1 fruit fly cellular context compared by ENCODE assay signal in the genomic region with DNA sequence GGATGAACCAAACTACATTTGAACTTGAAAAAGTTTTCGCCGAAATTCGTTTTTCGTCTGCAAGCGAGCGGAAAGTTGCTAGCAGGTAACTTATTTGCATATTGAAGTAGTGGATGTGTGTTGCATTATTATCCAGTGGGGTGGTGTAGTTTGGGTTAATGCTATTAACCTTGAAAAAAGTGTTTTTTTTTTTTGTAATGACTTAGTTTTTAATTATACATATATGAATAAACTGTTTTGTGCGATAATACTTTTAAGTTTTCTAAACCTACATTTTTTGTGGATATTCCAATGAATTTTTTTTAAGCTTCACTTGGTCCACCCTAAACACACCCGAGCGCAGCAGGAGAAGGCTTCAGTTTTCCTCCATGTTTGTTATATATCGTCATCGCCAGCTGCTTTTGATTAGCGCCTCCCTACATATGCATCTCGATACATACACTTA.
TF ChIP-seq lines count a peak whose summit lies in the region.

No protein-coding gene starts in this region.

TF ChIP-seq in whole organism, embryonic, 481 proteins besides CTCF, POLR2A, EP300 and RAD21 (continued from another document and continues in another):
- no peak for TF ChIP-seq gfzf (GFP tag; optimal IDR thresholded peaks at IDR 0.05; lab: Kevin White, UChicago)
- TF ChIP-seq sqz (GFP tag; optimal IDR thresholded peaks at IDR 0.05; lab: Kevin White, UChicago) = peak; percentile 21
- no peak for TF ChIP-seq da (GFP tag; optimal IDR thresholded peaks at IDR 0.05; lab: Kevin White, UChicago)
- TF ChIP-seq CG17361 (GFP tag; IDR thresholded peaks at IDR 0.05; lab: Robert Waterston, UW) = peak; percentile 75; the same call in 2 of the 3 replicates
- peak in 1 of 2 experiments; percentile 8 for TF ChIP-seq chif (GFP tag; optimal IDR thresholded peaks at IDR 0.05; lab: Kevin White, UChicago)
- no peak for TF ChIP-seq zfh2 (GFP tag; optimal IDR thresholded peaks at IDR 0.05; lab: Kevin White, UChicago)
- no peak for TF ChIP-seq scrt (GFP tag; optimal IDR thresholded peaks at IDR 0.05; lab: Kevin White, UChicago)
- TF ChIP-seq CG17912 (GFP tag; optimal IDR thresholded peaks at IDR 0.05; lab: Kevin White, UChicago) = no peak
- TF ChIP-seq unpg (GFP tag; optimal IDR thresholded peaks at IDR 0.05; lab: Kevin White, UChicago) = peak; percentile 47
- TF ChIP-seq zfh1 (GFP tag; IDR thresholded peaks at IDR 0.05; lab: Robert Waterston, UW) = 0 out of 3 replicates have a peak, but pooled peaks have one; percentile 23
- TF ChIP-seq CG6654 (GFP tag; optimal IDR thresholded peaks at IDR 0.05; lab: Kevin White, UChicago) = peak; percentile 10
- TF ChIP-seq her (GFP tag; optimal IDR thresholded peaks at IDR 0.05; lab: Kevin White, UChicago) = no peak
- TF ChIP-seq Doc3 (GFP tag; IDR thresholded peaks at IDR 0.05; lab: Robert Waterston, UW; ENCODE audit: partially characterized antibody) = no peak
- TF ChIP-seq Oli (tag; optimal IDR thresholded peaks at IDR 0.05; lab: Kevin White, UChicago) = peak; percentile 42
- TF ChIP-seq cas (GFP tag; IDR thresholded peaks at IDR 0.05; lab: Robert Waterston, UW) = no peak
- TF ChIP-seq CG17359 (tag; optimal IDR thresholded peaks at IDR 0.05; lab: Kevin White, UChicago) = peak; percentile 42
- TF ChIP-seq CG32767 (GFP tag; IDR thresholded peaks at IDR 0.05; lab: Robert Waterston, UW) = 0 out of 2 replicates have a peak, but pooled peaks have one; percentile 9
- TF ChIP-seq Xrp1 (GFP tag; IDR thresholded peaks at IDR 0.05; lab: Robert Waterston, UW) = peak; percentile 40; the same call in 1 of the 2 replicates
- no peak for TF ChIP-seq tgo (GFP tag; IDR thresholded peaks at IDR 0.05; lab: Robert Waterston, UW)
- TF ChIP-seq dmrt99B (tag; optimal IDR thresholded peaks at IDR 0.05; lab: Kevin White, UChicago) = peak; percentile 63
- TF ChIP-seq eyg (GFP tag; optimal IDR thresholded peaks at IDR 0.05; lab: Kevin White, UChicago) = no peak
- TF ChIP-seq cg (GFP tag; optimal IDR thresholded peaks at IDR 0.05; lab: Kevin White, UChicago) = no peak
- TF ChIP-seq Dp (GFP tag; optimal IDR thresholded peaks at IDR 0.05; lab: Kevin White, UChicago) = no peak
- TF ChIP-seq Hsf (GFP tag; optimal IDR thresholded peaks at IDR 0.05; lab: Kevin White, UChicago) = peak; percentile 40
- TF ChIP-seq CG2678 (tag; optimal IDR thresholded peaks at IDR 0.05; lab: Kevin White, UChicago) = peak; percentile 67
- TF ChIP-seq stwl (tag; optimal IDR thresholded peaks at IDR 0.05; lab: Kevin White, UChicago) = no peak
- peak in 1 of 2 experiments; percentile 3 for TF ChIP-seq Hr78 (GFP tag; optimal IDR thresholded peaks at IDR 0.05; lab: Kevin White, UChicago)
- no peak for TF ChIP-seq Optix (GFP tag; IDR thresholded peaks at IDR 0.05; lab: Robert Waterston, UW)
- peak; percentile 59 for TF ChIP-seq CG13424 (tag; optimal IDR thresholded peaks at IDR 0.05; lab: Kevin White, UChicago)
- TF ChIP-seq Sry-δ (GFP tag; optimal IDR thresholded peaks at IDR 0.05; lab: Kevin White, UChicago) = no peak
- TF ChIP-seq MBD-R2 (GFP tag; IDR thresholded peaks at IDR 0.05; lab: Robert Waterston, UW) = no peak
- TF ChIP-seq CG11560 (tag; IDR thresholded peaks at IDR 0.05; lab: Robert Waterston, UW) = no peak
- TF ChIP-seq CG6689 (GFP tag; IDR thresholded peaks at IDR 0.05; lab: Robert Waterston, UW) = peak; percentile 64
- TF ChIP-seq Drgx (GFP tag; IDR thresholded peaks at IDR 0.05; lab: Robert Waterston, UW) = peak; percentile 86
- no peak for TF ChIP-seq Elba2 (GFP tag; optimal IDR thresholded peaks at IDR 0.05; lab: Kevin White, UChicago)
- no peak for TF ChIP-seq CG9932 (GFP tag; IDR thresholded peaks at IDR 0.05; lab: Robert Waterston, UW)
- no peak for TF ChIP-seq D (optimal IDR thresholded peaks at IDR 0.05; lab: Kevin White, UChicago)
- peak; percentile 46 for TF ChIP-seq D (GFP tag; optimal IDR thresholded peaks at IDR 0.05; lab: Kevin White, UChicago)
- TF ChIP-seq HmgZ (tag; optimal IDR thresholded peaks at IDR 0.05; lab: Kevin White, UChicago) = no peak
- peak; percentile 4 for TF ChIP-seq ind (GFP tag; optimal IDR thresholded peaks at IDR 0.05; lab: Kevin White, UChicago)
- peak; percentile 5; the same call in 1 of the 2 replicates for TF ChIP-seq Ada2b (GFP tag; IDR thresholded peaks at IDR 0.05; lab: Robert Waterston, UW)
- TF ChIP-seq CG9437 (GFP tag; optimal IDR thresholded peaks at IDR 0.05; lab: Kevin White, UChicago) = peak; percentile 23
- no peak for TF ChIP-seq esg (GFP tag; conservative IDR thresholded peaks at IDR 0.05; lab: Robert Waterston, UW)
- no peak for TF ChIP-seq hth (optimal IDR thresholded peaks at IDR 0.05; lab: Kevin White, UChicago)
- no peak for TF ChIP-seq Mrtf (GFP tag; IDR thresholded peaks at IDR 0.05; lab: Robert Waterston, UW)
- peak; percentile 61 for TF ChIP-seq gem (tag; optimal IDR thresholded peaks at IDR 0.05; lab: Kevin White, UChicago)
- TF ChIP-seq Nf-YB (GFP tag; optimal IDR thresholded peaks at IDR 0.05; lab: Kevin White, UChicago) = no peak
- TF ChIP-seq CG10209 (GFP tag; optimal IDR thresholded peaks at IDR 0.05; lab: Kevin White, UChicago) = peak; percentile 43
- TF ChIP-seq bcd (GFP tag; optimal IDR thresholded peaks at IDR 0.05; lab: Kevin White, UChicago) = peak; percentile 28
- no peak for TF ChIP-seq CG17829 (tag; optimal IDR thresholded peaks at IDR 0.05; lab: Kevin White, UChicago)
- no peak for TF ChIP-seq CG9817 (tag; optimal IDR thresholded peaks at IDR 0.05; lab: Kevin White, UChicago)
- TF ChIP-seq nau (GFP tag; optimal IDR thresholded peaks at IDR 0.05; lab: Kevin White, UChicago) = peak; percentile 45
- TF ChIP-seq lola (GFP tag; optimal IDR thresholded peaks at IDR 0.05; lab: Kevin White, UChicago) = peak in 1 of 3 experiments; percentile 61
- no peak for TF ChIP-seq CG12155 (GFP tag; optimal IDR thresholded peaks at IDR 0.05; lab: Kevin White, UChicago)
- no peak for TF ChIP-seq CG17612 (GFP tag; IDR thresholded peaks at IDR 0.05; lab: Robert Waterston, UW)
- TF ChIP-seq D19B (GFP tag; optimal IDR thresholded peaks at IDR 0.05; lab: Kevin White, UChicago) = no peak
- TF ChIP-seq ewg (GFP tag; optimal IDR thresholded peaks at IDR 0.05; lab: Kevin White, UChicago) = peak; percentile 9
- no peak for TF ChIP-seq CG10147 (GFP tag; optimal IDR thresholded peaks at IDR 0.05; lab: Kevin White, UChicago)
- TF ChIP-seq lab (GFP tag; optimal IDR thresholded peaks at IDR 0.05; lab: Kevin White, UChicago) = peak; percentile 40
- no peak for TF ChIP-seq Doc2 (GFP tag; IDR thresholded peaks at IDR 0.05; lab: Robert Waterston, UW)
- TF ChIP-seq Eip74EF (GFP tag; optimal IDR thresholded peaks at IDR 0.05; lab: Kevin White, UChicago) = peak in 1 of 2 experiments; percentile 12
- TF ChIP-seq chn (GFP tag; optimal IDR thresholded peaks at IDR 0.05; lab: Kevin White, UChicago) = peak; percentile 21
- peak; percentile 14 for TF ChIP-seq CG13775 (GFP tag; optimal IDR thresholded peaks at IDR 0.05; lab: Kevin White, UChicago)
- peak; percentile 35 for TF ChIP-seq fd96Cb (tag; optimal IDR thresholded peaks at IDR 0.05; lab: Kevin White, UChicago)
- peak; percentile 37 for TF ChIP-seq tio (GFP tag; optimal IDR thresholded peaks at IDR 0.05; lab: Kevin White, UChicago)
- peak; percentile 34; the same call in 2 of the 3 replicates for TF ChIP-seq row (GFP tag; IDR thresholded peaks at IDR 0.05; lab: Robert Waterston, UW)
- TF ChIP-seq CG1602 (GFP tag; optimal IDR thresholded peaks at IDR 0.05; lab: Kevin White, UChicago) = no peak
- no peak for TF ChIP-seq disco-r (GFP tag; optimal IDR thresholded peaks at IDR 0.05; lab: Kevin White, UChicago)
- TF ChIP-seq dysf (GFP tag; IDR thresholded peaks at IDR 0.05; lab: Robert Waterston, UW) = 0 out of 3 replicates have a peak, but pooled peaks have one; percentile 25
- TF ChIP-seq sna (GFP tag; IDR thresholded peaks at IDR 0.05; lab: Robert Waterston, UW; ENCODE audit: partially characterized antibody) = no peak
- TF ChIP-seq dmrt11E (tag; optimal IDR thresholded peaks at IDR 0.05; lab: Kevin White, UChicago) = no peak
- TF ChIP-seq tna (GFP tag; IDR thresholded peaks at IDR 0.05; lab: Robert Waterston, UW; ENCODE audit: partially characterized antibody) = no peak
- no peak for TF ChIP-seq CG10959 (GFP tag; IDR thresholded peaks at IDR 0.05; lab: Robert Waterston, UW)
- no peak for TF ChIP-seq CG4404 (GFP tag; IDR thresholded peaks at IDR 0.05; lab: Robert Waterston, UW)
- no peak for TF ChIP-seq ap (GFP tag; IDR thresholded peaks at IDR 0.05; lab: Robert Waterston, UW)
- TF ChIP-seq abd-A (tag; optimal IDR thresholded peaks at IDR 0.05; lab: Kevin White, UChicago) = no peak
- TF ChIP-seq eve (GFP tag; optimal IDR thresholded peaks at IDR 0.05; lab: Kevin White, UChicago) = peak in 1 of 2 experiments; percentile 90
- TF ChIP-seq gcm (GFP tag; optimal IDR thresholded peaks at IDR 0.05; lab: Kevin White, UChicago) = peak; percentile 36
- TF ChIP-seq Sox102F (GFP tag; optimal IDR thresholded peaks at IDR 0.05; lab: Kevin White, UChicago) = peak; percentile 70
- peak; percentile 55 for TF ChIP-seq CG10979 (tag; optimal IDR thresholded peaks at IDR 0.05; lab: Kevin White, UChicago)
- no peak for TF ChIP-seq Side (GFP tag; optimal IDR thresholded peaks at IDR 0.05; lab: Kevin White, UChicago)
- no peak for TF ChIP-seq Dll (GFP tag; IDR thresholded peaks at IDR 0.05; lab: Robert Waterston, UW; ENCODE audit: partially characterized antibody)
- TF ChIP-seq H15 (GFP tag; IDR thresholded peaks at IDR 0.05; lab: Robert Waterston, UW) = 0 out of 3 replicates have a peak, but pooled peaks have one; percentile 22
- TF ChIP-seq sug (tag; optimal IDR thresholded peaks at IDR 0.05; lab: Kevin White, UChicago) = no peak
- no peak for TF ChIP-seq CG17186 (GFP tag; optimal IDR thresholded peaks at IDR 0.05; lab: Kevin White, UChicago)
- TF ChIP-seq nom (GFP tag; optimal IDR thresholded peaks at IDR 0.05; lab: Kevin White, UChicago) = peak; percentile 89
- peak; percentile 37 for TF ChIP-seq CG5180 (GFP tag; optimal IDR thresholded peaks at IDR 0.05; lab: Kevin White, UChicago)
- TF ChIP-seq gsb (GFP tag; IDR thresholded peaks at IDR 0.05; lab: Robert Waterston, UW) = no peak
- TF ChIP-seq peb (GFP tag; IDR thresholded peaks at IDR 0.05; lab: Robert Waterston, UW) = peak; percentile 29; the same call in 1 of the 2 replicates
- no peak for TF ChIP-seq Hmx (GFP tag; optimal IDR thresholded peaks at IDR 0.05; lab: Kevin White, UChicago)
- peak; percentile 61 for TF ChIP-seq CG18262 (tag; optimal IDR thresholded peaks at IDR 0.05; lab: Kevin White, UChicago)
- 0 out of 2 replicates have a peak, but pooled peaks have one; percentile 14 for TF ChIP-seq E2f2 (GFP tag; IDR thresholded peaks at IDR 0.05; lab: Robert Waterston, UW)
- no peak for TF ChIP-seq mam (GFP tag; optimal IDR thresholded peaks at IDR 0.05; lab: Kevin White, UChicago)
- no peak for TF ChIP-seq wek (GFP tag; optimal IDR thresholded peaks at IDR 0.05; lab: Kevin White, UChicago)
- TF ChIP-seq CoRest (tag; optimal IDR thresholded peaks at IDR 0.05; lab: Kevin White, UChicago) = peak; percentile 17
- no peak for TF ChIP-seq Hr39 (optimal IDR thresholded peaks at IDR 0.05; lab: Kevin White, UChicago)
- no peak for TF ChIP-seq caup (GFP tag; optimal IDR thresholded peaks at IDR 0.05; lab: Kevin White, UChicago; ENCODE audit: severe bottlenecking)
- TF ChIP-seq MESR4 (GFP tag; optimal IDR thresholded peaks at IDR 0.05; lab: Kevin White, UChicago) = no peak
- TF ChIP-seq Fer1 (GFP tag; optimal IDR thresholded peaks at IDR 0.05; lab: Kevin White, UChicago) = peak; percentile 9
- TF ChIP-seq CG1024 (GFP tag; IDR thresholded peaks at IDR 0.05; lab: Robert Waterston, UW) = no peak
- TF ChIP-seq nerfin-1 (tag; optimal IDR thresholded peaks at IDR 0.05; lab: Kevin White, UChicago) = peak; percentile 37
- peak; percentile 15 for TF ChIP-seq CG9727 (GFP tag; optimal IDR thresholded peaks at IDR 0.05; lab: Kevin White, UChicago)
- 0 out of 2 replicates have a peak, but pooled peaks have one; percentile 12 for TF ChIP-seq CG14014 (GFP tag; IDR thresholded peaks at IDR 0.05; lab: Robert Waterston, UW)
- peak; percentile 11 for TF ChIP-seq CG13296 (GFP tag; optimal IDR thresholded peaks at IDR 0.05; lab: Kevin White, UChicago)
- TF ChIP-seq zen (tag; optimal IDR thresholded peaks at IDR 0.05; lab: Kevin White, UChicago) = no peak
- TF ChIP-seq Lim3 (GFP tag; IDR thresholded peaks at IDR 0.05; lab: Robert Waterston, UW) = no peak
- TF ChIP-seq CG2199 (GFP tag; IDR thresholded peaks at IDR 0.05; lab: Robert Waterston, UW) = no peak
- TF ChIP-seq CG2129 (GFP tag; IDR thresholded peaks at IDR 0.05; lab: Robert Waterston, UW; ENCODE audit: partially characterized antibody) = no peak
- TF ChIP-seq CG10267 (tag; optimal IDR thresholded peaks at IDR 0.05; lab: Kevin White, UChicago) = peak; percentile 34
- TF ChIP-seq Mes4 (GFP tag; optimal IDR thresholded peaks at IDR 0.05; lab: Kevin White, UChicago) = no peak
- TF ChIP-seq CkIIα-i1 (GFP tag; IDR thresholded peaks at IDR 0.05; lab: Robert Waterston, UW) = no peak
- no peak for TF ChIP-seq Lpt (GFP tag; optimal IDR thresholded peaks at IDR 0.05; lab: Kevin White, UChicago)
- 0 out of 3 replicates have a peak, but pooled peaks have one; percentile 13 for TF ChIP-seq CG11093 (GFP tag; IDR thresholded peaks at IDR 0.05; lab: Robert Waterston, UW)
- peak; percentile 10 for TF ChIP-seq gsb-n (tag; optimal IDR thresholded peaks at IDR 0.05; lab: Kevin White, UChicago)
- TF ChIP-seq usp (GFP tag; optimal IDR thresholded peaks at IDR 0.05; lab: Kevin White, UChicago) = no peak
- TF ChIP-seq crc (GFP tag; optimal IDR thresholded peaks at IDR 0.05; lab: Kevin White, UChicago) = no peak
- no peak for TF ChIP-seq CG3163 (GFP tag; optimal IDR thresholded peaks at IDR 0.05; lab: Kevin White, UChicago)
- TF ChIP-seq pros (GFP tag; optimal IDR thresholded peaks at IDR 0.05; lab: Kevin White, UChicago) = no peak
- TF ChIP-seq CG16779 (GFP tag; IDR thresholded peaks at IDR 0.05; lab: Robert Waterston, UW) = no peak
- TF ChIP-seq Ets97D (GFP tag; optimal IDR thresholded peaks at IDR 0.05; lab: Kevin White, UChicago) = no peak
- no peak for TF ChIP-seq CG13287 (GFP tag; IDR thresholded peaks at IDR 0.05; lab: Robert Waterston, UW; ENCODE audit: partially characterized antibody)
- no peak for TF ChIP-seq Hey (tag; optimal IDR thresholded peaks at IDR 0.05; lab: Kevin White, UChicago)
- TF ChIP-seq CG17385 (GFP tag; optimal IDR thresholded peaks at IDR 0.05; lab: Kevin White, UChicago) = peak; percentile 20
- no peak for TF ChIP-seq NFAT (GFP tag; IDR thresholded peaks at IDR 0.05; lab: Robert Waterston, UW)
- peak; percentile 13 for TF ChIP-seq HHEX (GFP tag; optimal IDR thresholded peaks at IDR 0.05; lab: Kevin White, UChicago)
- no peak for TF ChIP-seq Dip2 (GFP tag; IDR thresholded peaks at IDR 0.05; lab: Robert Waterston, UW)
- TF ChIP-seq CG11723 (GFP tag; optimal IDR thresholded peaks at IDR 0.05; lab: Kevin White, UChicago) = peak; percentile 18
